Worm (Caenorhabditis elegans): ENCODE measurements around the gene srtx-1.

Gene srtx-1

ce11 chrIV:7402077-7402476, 18.9 kb upstream of the srtx-1 start:
- TF ChIP-seq ceh-39 (tag; optimal IDR thresholded peaks at IDR 0.05) (no peak), mab-5 (tag; optimal IDR thresholded peaks at IDR 0.05) (no peak), flh-1 (GFP tag; optimal IDR thresholded peaks at IDR 0.05) (no peak), ham-2 (GFP tag; optimal IDR thresholded peaks at IDR 0.05) (no peak), lin-32 (GFP tag; optimal IDR thresholded peaks at IDR 0.05) (no peak), hlh-1 (tag; optimal IDR thresholded peaks at IDR 0.05) (no peak), unc-120 (tag; optimal IDR thresholded peaks at IDR 0.05; ENCODE audit: poor library complexity, severe bottlenecking) (peak; percentile 90), elt-3 (tag; optimal IDR thresholded peaks at IDR 0.05) (no peak), ztf-11 (tag; optimal IDR thresholded peaks at IDR 0.05) (no peak), ces-1 (GFP tag; optimal IDR thresholded peaks at IDR 0.05) (peak; percentile 71), elt-1 (tag; optimal IDR thresholded peaks at IDR 0.05; ENCODE audit: borderline replicate concordance, insufficient read depth) (no peak), pha-4 (tag; optimal IDR thresholded peaks at IDR 0.05) (no peak), drap-1 (GFP tag; optimal IDR thresholded peaks at IDR 0.05) (no peak), unc-62 (GFP tag; optimal IDR thresholded peaks at IDR 0.05) (no peak), bed-3 (GFP tag; optimal IDR thresholded peaks at IDR 0.05) (no peak), nhr-237 (tag; optimal IDR thresholded peaks at IDR 0.05) (peak; percentile 24), nhr-12 (tag; optimal IDR thresholded peaks at IDR 0.05) (no peak), nhr-28 (tag; optimal IDR thresholded peaks at IDR 0.05) (no peak), mep-1 (tag; optimal IDR thresholded peaks at IDR 0.05) (peak; percentile 45), cnd-1 (tag; optimal IDR thresholded peaks at IDR 0.05) (no peak), lsy-2 (tag; optimal IDR thresholded peaks at IDR 0.05) (peak; percentile 19), mls-2 (tag; optimal IDR thresholded peaks at IDR 0.05) (peak; percentile 65), sptf-1 (tag; optimal IDR thresholded peaks at IDR 0.05) (peak; percentile 25), ceh-83 (GFP tag; optimal IDR thresholded peaks at IDR 0.05) (no peak)

ce11 chrIV:7403422-7403821, 17.6 kb upstream of the srtx-1 start:
- TF ChIP-seq ceh-39 (tag; optimal IDR thresholded peaks at IDR 0.05) (no peak), ces-1 (GFP tag; optimal IDR thresholded peaks at IDR 0.05) (peak; percentile 74)

DNA sequence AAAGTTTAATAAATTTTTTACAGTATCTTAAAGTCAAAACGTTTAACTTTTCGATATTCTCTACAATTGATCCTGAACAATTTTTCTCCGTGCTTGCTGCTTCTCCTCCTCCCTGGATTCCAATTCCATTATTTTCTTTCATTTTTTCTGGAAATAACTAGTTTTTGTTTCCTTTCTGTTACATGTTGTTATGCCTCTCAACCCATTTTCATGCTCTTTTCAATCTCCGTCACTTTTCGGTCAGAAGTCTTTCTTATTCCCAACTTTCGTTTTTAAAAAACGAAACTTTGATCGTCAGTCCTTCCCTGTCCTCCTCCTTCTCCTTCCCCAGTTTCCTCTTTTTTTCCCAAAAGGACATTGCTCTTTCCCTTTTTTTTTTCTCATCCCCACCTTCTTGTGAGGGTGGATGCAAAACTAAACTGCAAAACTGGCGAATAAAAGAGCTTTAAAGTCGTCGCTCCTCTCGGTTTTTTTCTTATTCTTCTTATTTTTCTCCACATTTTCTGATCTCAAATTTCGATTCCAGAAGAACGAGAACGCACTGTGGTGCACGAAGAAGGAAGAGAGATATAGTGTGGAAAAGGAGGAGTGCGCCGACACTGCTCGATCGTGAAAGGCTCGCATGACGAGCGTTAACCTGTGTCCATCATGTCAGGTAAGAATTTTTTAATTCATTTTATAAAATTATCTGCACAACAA, 15.9 kb upstream of the srtx-1 start, which contains the start of the genes C48A7.16 and egl-19:
TSS of gene C48A7.16 (plus strand) at position 544 of the 699 bp plus-strand sequence.
TSS of gene egl-19 (plus strand) at position 649 of the 699 bp plus-strand sequence.
- TF ChIP-seq snpc-4 (tag; optimal IDR thresholded peaks at IDR 0.05) (no peak), unc-39 (tag; optimal IDR thresholded peaks at IDR 0.05) (no peak), mep-1 (tag; optimal IDR thresholded peaks at IDR 0.05) (no peak), nhr-2 (tag; optimal IDR thresholded peaks at IDR 0.05) (no peak), ceh-39 (tag; optimal IDR thresholded peaks at IDR 0.05) (no peak)

ce11 chrIV:7406690-7407089, 14.3 kb upstream of the srtx-1 start:
- TF ChIP-seq hlh-1 (tag; optimal IDR thresholded peaks at IDR 0.05) (peak; percentile 62), unc-62 (GFP tag; optimal IDR thresholded peaks at IDR 0.05) (peak; percentile 6), unc-120 (tag; optimal IDR thresholded peaks at IDR 0.05; ENCODE audit: poor library complexity, severe bottlenecking) (peak; percentile 19), mep-1 (tag; optimal IDR thresholded peaks at IDR 0.05) (no peak)

- TF ChIP-seq tbx-8 (GFP tag; optimal IDR thresholded peaks at IDR 0.05) (no peak), elt-3 (tag; optimal IDR thresholded peaks at IDR 0.05) (no peak), snpc-4 (tag; optimal IDR thresholded peaks at IDR 0.05) (no peak), ces-1 (GFP tag; optimal IDR thresholded peaks at IDR 0.05) (peak; percentile 24)
These were observed 13.7 kb upstream of the srtx-1 start for ce11 chrIV:7407301-7407700.

DNA sequence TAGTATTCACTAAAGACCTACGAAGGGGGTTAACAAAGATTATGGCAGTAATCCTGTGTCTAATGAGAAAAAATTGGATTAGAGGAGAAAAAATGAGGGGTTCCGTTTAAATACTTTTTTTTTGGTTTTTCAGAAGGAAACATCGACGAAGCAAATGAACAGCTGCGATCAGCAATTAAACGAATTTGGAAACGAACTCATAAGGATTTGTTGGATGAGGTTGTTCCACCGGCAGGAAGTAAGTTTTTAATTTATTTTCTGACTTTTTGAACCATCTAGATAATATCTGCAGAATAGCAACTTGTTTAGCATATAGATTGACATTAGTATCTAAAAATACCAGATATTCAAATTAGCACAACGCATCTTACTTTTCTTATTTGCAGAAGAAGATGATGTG, 7.4 kb upstream of the srtx-1 start:
- TF ChIP-seq mab-5 (tag; optimal IDR thresholded peaks at IDR 0.05): no peak
- TF ChIP-seq zip-8 (tag; optimal IDR thresholded peaks at IDR 0.05): no peak
- no peak for TF ChIP-seq hlh-1 (tag; optimal IDR thresholded peaks at IDR 0.05)
- no peak for TF ChIP-seq ham-2 (GFP tag; optimal IDR thresholded peaks at IDR 0.05)
- no peak for TF ChIP-seq bed-3 (GFP tag; optimal IDR thresholded peaks at IDR 0.05)
- no peak for TF ChIP-seq unc-62 (GFP tag; optimal IDR thresholded peaks at IDR 0.05)
- no peak for TF ChIP-seq ceh-39 (tag; optimal IDR thresholded peaks at IDR 0.05)
- no peak for TF ChIP-seq ztf-11 (tag; optimal IDR thresholded peaks at IDR 0.05)
- no peak for TF ChIP-seq lsy-2 (tag; optimal IDR thresholded peaks at IDR 0.05)
- no peak for TF ChIP-seq nhr-28 (tag; optimal IDR thresholded peaks at IDR 0.05)
- TF ChIP-seq sem-2 (GFP tag; optimal IDR thresholded peaks at IDR 0.05): no peak
- no peak for TF ChIP-seq cnd-1 (tag; optimal IDR thresholded peaks at IDR 0.05)
- TF ChIP-seq elt-3 (tag; optimal IDR thresholded peaks at IDR 0.05): no peak
- TF ChIP-seq lin-32 (GFP tag; optimal IDR thresholded peaks at IDR 0.05): no peak
- TF ChIP-seq lin-13 (tag; optimal IDR thresholded peaks at IDR 0.05): no peak
- TF ChIP-seq pha-4 (tag; optimal IDR thresholded peaks at IDR 0.05): no peak
- no peak for TF ChIP-seq flh-1 (GFP tag; optimal IDR thresholded peaks at IDR 0.05)
- TF ChIP-seq sptf-1 (tag; optimal IDR thresholded peaks at IDR 0.05): no peak
- no peak for TF ChIP-seq M03D4.4 (tag; optimal IDR thresholded peaks at IDR 0.05)

Data from whole organism, mixed stage, embryonic.